Fruit fly (Drosophila melanogaster): Measurements from ENCODE around the gene ATP7.

The ATP7 gene

dm6 chrX:11823003-11823402 lies 31.8 kb upstream of the ATP7 start:
- no peak for TF ChIP-seq OdsH (GFP tag; optimal IDR thresholded peaks at IDR 0.05)
- no peak for TF ChIP-seq fd59A (GFP tag; optimal IDR thresholded peaks at IDR 0.05)
- TF ChIP-seq esn (GFP tag; optimal IDR thresholded peaks at IDR 0.05), result peak; percentile 20
- TF ChIP-seq Smox (GFP tag; optimal IDR thresholded peaks at IDR 0.05), result no peak
- TF ChIP-seq Hr4 (GFP tag; optimal IDR thresholded peaks at IDR 0.05), result no peak
- TF ChIP-seq CG3919 (GFP tag; optimal IDR thresholded peaks at IDR 0.05), result peak; percentile 5
- peak; percentile 23 for TF ChIP-seq dac (GFP tag; optimal IDR thresholded peaks at IDR 0.05)
- TF ChIP-seq dsx (GFP tag; optimal IDR thresholded peaks at IDR 0.05; ENCODE audit: poor library complexity, severe bottlenecking), result no peak
- TF ChIP-seq acj6 (GFP tag; optimal IDR thresholded peaks at IDR 0.05), result no peak
- TF ChIP-seq Blimp-1 (GFP tag; optimal IDR thresholded peaks at IDR 0.05), result no peak
- TF ChIP-seq CG6276 (GFP tag; optimal IDR thresholded peaks at IDR 0.05), result peak; percentile 75
- peak; percentile 31 for TF ChIP-seq net (GFP tag; optimal IDR thresholded peaks at IDR 0.05)
- TF ChIP-seq CG11902 (GFP tag; optimal IDR thresholded peaks at IDR 0.05), result no peak
- TF ChIP-seq CG15336 (GFP tag; IDR thresholded peaks at IDR 0.05), result peak; percentile 72
- no peak for TF ChIP-seq Hr39 (GFP tag; optimal IDR thresholded peaks at IDR 0.05)
- no peak for TF ChIP-seq Hr38 (GFP tag; optimal IDR thresholded peaks at IDR 0.05)
- no peak for TF ChIP-seq pdm3 (GFP tag; optimal IDR thresholded peaks at IDR 0.05)
- no peak for TF ChIP-seq CG9139 (GFP tag; optimal IDR thresholded peaks at IDR 0.05)
- peak; percentile 25 for TF ChIP-seq CG8632 (GFP tag; optimal IDR thresholded peaks at IDR 0.05)
- TF ChIP-seq cyc (GFP tag; optimal IDR thresholded peaks at IDR 0.05), result no peak
- TF ChIP-seq Sox15 (GFP tag; optimal IDR thresholded peaks at IDR 0.05), result no peak
- no peak for TF ChIP-seq CG11294 (GFP tag; IDR thresholded peaks at IDR 0.05)
- no peak for TF ChIP-seq Eip75B (GFP tag; optimal IDR thresholded peaks at IDR 0.05)
- peak; percentile 58 for TF ChIP-seq vri (GFP tag; optimal IDR thresholded peaks at IDR 0.05)
- peak; percentile 72 for TF ChIP-seq CG8119 (GFP tag; IDR thresholded peaks at IDR 0.05)
- no peak for TF ChIP-seq Sox102F (GFP tag; optimal IDR thresholded peaks at IDR 0.05)
- no peak for TF ChIP-seq CG10631 (GFP tag; optimal IDR thresholded peaks at IDR 0.05)
- peak; percentile 55; the same call in 1 of the 3 replicates for TF ChIP-seq CG6163 (GFP tag; IDR thresholded peaks at IDR 0.05)
- no peak for TF ChIP-seq achi (GFP tag; optimal IDR thresholded peaks at IDR 0.05)
- no peak for TF ChIP-seq CG34406 (GFP tag; optimal IDR thresholded peaks at IDR 0.05)
- TF ChIP-seq Eip93F (GFP tag; optimal IDR thresholded peaks at IDR 0.05), result peak; percentile 71
- TF ChIP-seq eg (GFP tag; IDR thresholded peaks at IDR 0.05), result peak; percentile 79
- peak; percentile 58 for TF ChIP-seq CG6854 (GFP tag; optimal IDR thresholded peaks at IDR 0.05)
- peak; percentile 1 for TF ChIP-seq fd85E (GFP tag; optimal IDR thresholded peaks at IDR 0.05)
- no peak for TF ChIP-seq CG6792 (GFP tag; optimal IDR thresholded peaks at IDR 0.05)
- no peak for TF ChIP-seq CG4318 (GFP tag; optimal IDR thresholded peaks at IDR 0.05)
- no peak for TF ChIP-seq CG6808 (GFP tag; optimal IDR thresholded peaks at IDR 0.05)
- peak; percentile 55 for TF ChIP-seq CG32006 (GFP tag; optimal IDR thresholded peaks at IDR 0.05)
- no peak for TF ChIP-seq CG10669 (GFP tag; optimal IDR thresholded peaks at IDR 0.05)
- no peak for TF ChIP-seq lz (GFP tag; optimal IDR thresholded peaks at IDR 0.05)
- TF ChIP-seq CG31627 (GFP tag; optimal IDR thresholded peaks at IDR 0.05), result peak; percentile 28
- no peak for TF ChIP-seq spab (GFP tag; optimal IDR thresholded peaks at IDR 0.05)
- TF ChIP-seq ss (GFP tag; optimal IDR thresholded peaks at IDR 0.05), result no peak
- no peak for TF ChIP-seq CG1621 (tag; optimal IDR thresholded peaks at IDR 0.05)
- peak; percentile 49 for TF ChIP-seq Sox14 (GFP tag; optimal IDR thresholded peaks at IDR 0.05)
- no peak for TF ChIP-seq CG8319 (GFP tag; optimal IDR thresholded peaks at IDR 0.05)
- peak; percentile 25 for TF ChIP-seq Ets96B (tag; optimal IDR thresholded peaks at IDR 0.05)
- peak; percentile 77 for TF ChIP-seq Eip78C (GFP tag)
- TF ChIP-seq CG16779 (tag; optimal IDR thresholded peaks at IDR 0.05), result no peak
- no peak for TF ChIP-seq Ets21C (GFP tag; optimal IDR thresholded peaks at IDR 0.05)
- no peak for TF ChIP-seq CG7368 (GFP tag; optimal IDR thresholded peaks at IDR 0.05)
- TF ChIP-seq salr (GFP tag; optimal IDR thresholded peaks at IDR 0.05), result no peak
- no peak for TF ChIP-seq topi (GFP tag; optimal IDR thresholded peaks at IDR 0.05)

Measured in whole organism, prepupa.